Worm (Caenorhabditis elegans): Measurements from ENCODE around the gene Y55F3AM.11.

DNA sequence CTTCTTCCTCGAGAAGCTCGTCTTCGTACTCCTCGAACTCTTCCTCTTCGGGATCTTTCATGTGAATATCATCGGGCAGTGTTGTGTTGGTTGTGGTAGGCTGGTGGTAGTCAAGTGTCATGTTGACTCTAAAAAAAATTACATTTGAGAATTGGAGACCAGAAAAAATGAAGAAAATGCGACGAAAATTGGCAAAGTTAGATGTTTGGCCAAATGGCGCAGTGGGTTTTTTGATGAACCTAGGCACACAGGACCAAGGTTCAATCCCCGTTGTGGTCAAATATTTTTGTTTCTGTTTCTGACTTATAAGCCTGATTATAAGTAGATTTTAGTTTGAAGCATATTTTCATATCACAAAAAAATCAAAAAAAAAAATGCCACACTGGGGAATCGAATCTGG is 18.9 kb upstream of the Y55F3AM.11 start:
- TF ChIP-seq elt-2 (tag; optimal IDR thresholded peaks at IDR 0.05) (no peak), hlh-8 (tag; optimal IDR thresholded peaks at IDR 0.05) (no peak), hlh-30 (tag; optimal IDR thresholded peaks at IDR 0.05; ENCODE audit: insufficient read depth) (no peak), K02D7.2 (tag; optimal IDR thresholded peaks at IDR 0.05) (no peak), nhr-11 (tag; optimal IDR thresholded peaks at IDR 0.05) (no peak), unc-86 (tag; optimal IDR thresholded peaks at IDR 0.05) (no peak), ama-1 (optimal IDR thresholded peaks at IDR 0.05) (no peak), unc-42 (tag; optimal IDR thresholded peaks at IDR 0.05) (no peak), dve-1 (tag; optimal IDR thresholded peaks at IDR 0.05) (no peak), sdc-2 (tag; optimal IDR thresholded peaks at IDR 0.05) (no peak), ceh-19 (GFP tag; optimal IDR thresholded peaks at IDR 0.05) (no peak), sox-4 (tag; optimal IDR thresholded peaks at IDR 0.05) (no peak), ceh-14 (tag; optimal IDR thresholded peaks at IDR 0.05) (no peak), pax-1 (tag; optimal IDR thresholded peaks at IDR 0.05) (no peak)

Measured in whole organism, late embryonic.